Fruit fly (Drosophila melanogaster) whole organism, embryonic: ENCODE measurements around the gene bark.

Experiments
- ATbp ChIP-seq: fragments of 200-800 bp; sonication (Bioruptor generic); optimal IDR thresholded peaks from 2 replicates; lab custom pipeline; 2017; ENCODE audit warnings: missing biosample characterization, mild to moderate bottlenecking, missing genetic modification characterization, missing genetic modification reagents
- Ada2b ChIP-seq: fragments of 200-800 bp; sonication (Bioruptor generic); IDR thresholded peaks from 2 replicates; pipeline ENCODE4 v1.3.6; 2022; ENCODE audit warnings: missing biosample characterization, missing genetic modification characterization
- CG10979 ChIP-seq: fragments of 200-800 bp; sonication (Bioruptor generic); optimal IDR thresholded peaks from 2 replicates; lab custom pipeline; 2018; ENCODE audit warnings: missing biosample characterization, mild to moderate bottlenecking, missing genetic modification characterization, moderate library complexity
- CG11695 ChIP-seq: fragments of 200-800 bp; sonication (Bioruptor generic); IDR thresholded peaks from 3 replicates; pipeline ENCODE4 v1.3.6; 2022; ENCODE audit warnings: missing biosample characterization, missing genetic modification characterization
- CG12391 ChIP-seq: fragments of 200-800 bp; sonication (Bioruptor generic); optimal IDR thresholded peaks from 3 replicates; lab custom pipeline; 2018; ENCODE audit warnings: missing biosample characterization, mild to moderate bottlenecking, missing genetic modification characterization, moderate library complexity
- CG14441 ChIP-seq: fragments of 200-800 bp; sonication (Bioruptor generic); IDR thresholded peaks from 2 replicates; pipeline ENCODE4 v1.3.6; 2022; ENCODE audit warnings: missing biosample characterization, missing genetic modification characterization
- CG14710 ChIP-seq: fragments of 200-800 bp; sonication (Bioruptor generic); optimal IDR thresholded peaks from 3 replicates; lab custom pipeline; 2019; ENCODE audit warnings: missing biosample characterization, mild to moderate bottlenecking, missing genetic modification characterization, moderate library complexity
- CG1792 ChIP-seq: fragments of 200-800 bp; sonication (Bioruptor generic); optimal IDR thresholded peaks from 2 replicates; lab custom pipeline; 2016; ENCODE audit warnings: missing biosample characterization, missing genetic modification characterization
- CG33557 ChIP-seq: fragments of 200-800 bp; sonication (Bioruptor generic); optimal IDR thresholded peaks from 2 replicates; lab custom pipeline; 2019; ENCODE audit warnings: missing biosample characterization, mild to moderate bottlenecking, missing genetic modification characterization, moderate library complexity
- CG34376 ChIP-seq: fragments of 200-800 bp; sonication (Bioruptor generic); optimal IDR thresholded peaks from 2 replicates; lab custom pipeline; 2018; ENCODE audit warnings: missing biosample characterization, mild to moderate bottlenecking, missing genetic modification characterization
- CG3726 ChIP-seq: fragments of 200-800 bp; sonication (Bioruptor generic); IDR thresholded peaks from 3 replicates; pipeline ENCODE4, ENCODE4 v1.3.6; 2022; ENCODE audit warnings: missing biosample characterization, missing genetic modification characterization
- CG4404 ChIP-seq: fragments of 200-800 bp; sonication (Bioruptor generic); IDR thresholded peaks from 2 replicates; pipeline ENCODE4 v1.3.6; 2022; ENCODE audit warnings: missing biosample characterization, missing genetic modification characterization
- CG4424 ChIP-seq: fragments of 200-800 bp; sonication (Bioruptor generic); optimal IDR thresholded peaks from 3 replicates; lab custom pipeline; 2016; ENCODE audit warnings: missing biosample characterization, missing genetic modification characterization
- CG4707 ChIP-seq: fragments of 200-800 bp; sonication (Bioruptor generic); optimal IDR thresholded peaks from 2 replicates; lab custom pipeline; 2018; ENCODE audit warnings: missing biosample characterization, mild to moderate bottlenecking, missing genetic modification characterization, moderate library complexity
- CG4854 ChIP-seq: fragments of 200-800 bp; sonication (Bioruptor generic); optimal IDR thresholded peaks from 2 replicates; lab custom pipeline; 2016; ENCODE audit warnings: missing biosample characterization, missing genetic modification characterization, inconsistent platforms
- CG5180 ChIP-seq: fragments of 200-800 bp; sonication (Bioruptor generic); optimal IDR thresholded peaks from 3 replicates; lab custom pipeline; 2017; ENCODE audit warnings: missing biosample characterization, missing genetic modification characterization, mild to moderate bottlenecking, moderate library complexity, missing genetic modification reagents
- CG7987 ChIP-seq: fragments of 200-800 bp; sonication (Bioruptor generic); optimal IDR thresholded peaks from 2 replicates; lab custom pipeline; 2018; ENCODE audit warnings: missing biosample characterization, mild to moderate bottlenecking, missing genetic modification characterization, moderate library complexity
- CrebB ChIP-seq: fragments of 200-800 bp; sonication (Bioruptor generic); optimal IDR thresholded peaks from 3 replicates; lab custom pipeline; 2018; ENCODE audit warnings: missing biosample characterization, mild to moderate bottlenecking, missing genetic modification characterization
- Ets65A ChIP-seq: fragments of 200-800 bp; sonication (Bioruptor generic); peaks from one replicate; lab custom pipeline; 2016; ENCODE audit warnings: missing biosample characterization, missing genetic modification characterization
- GATAe ChIP-seq: fragments of 200-800 bp; sonication (Bioruptor generic); conservative IDR thresholded peaks from 2 replicates; pipeline ENCODE4 v1.3.6; 2022; ENCODE audit warnings: missing biosample characterization, missing genetic modification characterization
- HLH4C ChIP-seq: fragments of 200-800 bp; sonication (Bioruptor generic); IDR thresholded peaks from 3 replicates; pipeline ENCODE4 v1.3.6; 2022; ENCODE audit warnings: missing biosample characterization, missing genetic modification characterization; ENCODE audit not compliant: partially characterized antibody
- Max ChIP-seq: fragments of 200-800 bp; sonication (Bioruptor generic); optimal IDR thresholded peaks from 2 replicates; lab custom pipeline; 2016; ENCODE audit warnings: missing biosample characterization, mild to moderate bottlenecking, missing genetic modification characterization
- Meics ChIP-seq: fragments of 200-800 bp; sonication (Bioruptor generic); optimal IDR thresholded peaks from 2 replicates; lab custom pipeline; 2017; ENCODE audit warnings: missing biosample characterization, mild to moderate bottlenecking, missing genetic modification characterization
- NfI ChIP-seq: fragments of 200-800 bp; sonication (Bioruptor generic); optimal IDR thresholded peaks from 3 replicates; lab custom pipeline; 2018; ENCODE audit warnings: missing biosample characterization, mild to moderate bottlenecking, missing genetic modification characterization, moderate library complexity
- Opbp ChIP-seq: fragments of 200-800 bp; sonication (Bioruptor generic); IDR thresholded peaks from 3 replicates; pipeline ENCODE4 v1.3.6; 2022; ENCODE audit warnings: missing biosample characterization, missing genetic modification characterization; ENCODE audit not compliant: partially characterized antibody
- Ptx1 ChIP-seq: fragments of 200-800 bp; sonication (Bioruptor generic); IDR thresholded peaks from 2 replicates; pipeline ENCODE4 v1.3.6; 2022; ENCODE audit warnings: missing biosample characterization, missing genetic modification characterization
- Side ChIP-seq: fragments of 200-800 bp; sonication (Bioruptor generic); optimal IDR thresholded peaks from 2 replicates; lab custom pipeline; 2016; ENCODE audit warnings: missing biosample characterization, missing genetic modification characterization
- Tbp ChIP-seq: fragments of >200 bp; optimal IDR thresholded peaks from 2 replicates; lab custom pipeline; 2018; ENCODE audit warnings: missing biosample characterization, missing genetic modification characterization
- amos ChIP-seq: fragments of 200-800 bp; sonication (Bioruptor generic); IDR thresholded peaks from 2 replicates; pipeline ENCODE4 v1.3.6; 2022; ENCODE audit warnings: missing biosample characterization, missing genetic modification characterization; ENCODE audit not compliant: partially characterized antibody
- croc ChIP-seq: fragments of 200-800 bp; sonication (Bioruptor generic); conservative IDR thresholded peaks from 3 replicates; pipeline ENCODE4 v1.3.6; 2022; ENCODE audit warnings: missing biosample characterization, missing genetic modification characterization
- exex ChIP-seq: fragments of 200-800 bp; sonication (Bioruptor generic); optimal IDR thresholded peaks from 4 replicates; lab custom pipeline; 2018; ENCODE audit warnings: missing biosample characterization, mild to moderate bottlenecking, missing genetic modification characterization, moderate library complexity
- fu2 ChIP-seq: fragments of 200-800 bp; sonication (Bioruptor generic); optimal IDR thresholded peaks from 2 replicates; lab custom pipeline; 2016; ENCODE audit warnings: missing biosample characterization, missing genetic modification characterization
- grn ChIP-seq: fragments of 200-800 bp; sonication (Bioruptor generic); optimal IDR thresholded peaks from 3 replicates; lab custom pipeline; 2017; ENCODE audit warnings: missing biosample characterization, missing genetic modification characterization
- gro ChIP-seq: fragments of 200-800 bp; sonication (Bioruptor generic); optimal IDR thresholded peaks from 2 replicates; lab custom pipeline; 2016; ENCODE audit warnings: missing biosample characterization, missing genetic modification characterization
- hkb ChIP-seq, 2 experiments: fragments of 200-800 bp in 1 of 2; fragments of >200 bp in 1 of 2; sonication (Bioruptor generic) in 1 of 2; IDR thresholded peaks in 1 of 2; optimal IDR thresholded peaks in 1 of 2; 2 replicates each; pipeline versions ENCODE4 v1.3.6 to Lab custom; 2017 to 2022; ENCODE audit warnings: missing biosample characterization in 1 of 2, missing genetic modification characterization in 1 of 2
- kah ChIP-seq: fragments of 200-800 bp; sonication (Bioruptor generic); optimal IDR thresholded peaks from 2 replicates; lab custom pipeline; 2018; ENCODE audit warnings: missing biosample characterization, mild to moderate bottlenecking, missing genetic modification characterization
- kay ChIP-seq: fragments of 200-800 bp; sonication (Bioruptor generic); optimal IDR thresholded peaks from 2 replicates; lab custom pipeline; 2016; ENCODE audit warnings: missing biosample characterization, missing genetic modification characterization
- lov ChIP-seq, 2 experiments: fragments of 200-800 bp in 1 of 2; fragments of >200 bp in 1 of 2; sonication (Bioruptor generic) in 1 of 2; IDR thresholded peaks in 1 of 2; optimal IDR thresholded peaks in 1 of 2; 2 replicates in 1 of 2; 3 replicates in 1 of 2; pipeline versions ENCODE4 v1.3.6 to Lab custom; 2017 to 2022; ENCODE audit warnings: missing biosample characterization in 1 of 2, missing genetic modification characterization in 1 of 2
- mirr ChIP-seq: fragments of 200-800 bp; sonication (Bioruptor generic); optimal IDR thresholded peaks from 3 replicates; lab custom pipeline; 2018; ENCODE audit warnings: missing biosample characterization, mild to moderate bottlenecking, missing genetic modification characterization
- phol ChIP-seq: fragments of 200-800 bp; sonication (Bioruptor generic); optimal IDR thresholded peaks from 3 replicates; lab custom pipeline; 2018; ENCODE audit warnings: missing biosample characterization, mild to moderate bottlenecking, missing genetic modification characterization, moderate library complexity
- sc ChIP-seq, 3 experiments: fragments of >200 bp in 2 of 3; fragments of 200-800 bp in 1 of 3; sonication (Bioruptor generic) in 1 of 3; optimal IDR thresholded peaks; 2 replicates in 2 of 3; 3 replicates in 1 of 3; lab custom pipeline; 2017; ENCODE audit warnings: mild to moderate bottlenecking in 1 of 3, missing biosample characterization in 1 of 3, missing genetic modification characterization in 1 of 3, missing genetic modification reagents in 1 of 3
- sd ChIP-seq: fragments of 200-800 bp; sonication (Bioruptor generic); optimal IDR thresholded peaks from 3 replicates; lab custom pipeline; 2018; ENCODE audit warnings: missing biosample characterization, mild to moderate bottlenecking, missing genetic modification characterization, moderate library complexity
- slbo ChIP-seq: fragments of 200-800 bp; sonication (Bioruptor generic); IDR thresholded peaks from 2 replicates; pipeline ENCODE4 v1.3.6; 2022; ENCODE audit warnings: missing biosample characterization, missing genetic modification characterization
- sqz ChIP-seq: fragments of 200-800 bp; sonication (Bioruptor generic); optimal IDR thresholded peaks from 3 replicates; lab custom pipeline; 2018; ENCODE audit warnings: missing biosample characterization, mild to moderate bottlenecking, missing genetic modification characterization
- tap ChIP-seq: fragments of 200-800 bp; optimal IDR thresholded peaks from 3 replicates; lab custom pipeline; 2019; ENCODE audit warnings: missing biosample characterization, mild to moderate bottlenecking, missing genetic modification characterization, moderate library complexity
- toy ChIP-seq: fragments of 200-800 bp; sonication (Bioruptor generic); IDR thresholded peaks from 2 replicates; pipeline ENCODE4 v1.3.6; 2022; ENCODE audit warnings: missing biosample characterization, missing genetic modification characterization

bark gene

DNA sequence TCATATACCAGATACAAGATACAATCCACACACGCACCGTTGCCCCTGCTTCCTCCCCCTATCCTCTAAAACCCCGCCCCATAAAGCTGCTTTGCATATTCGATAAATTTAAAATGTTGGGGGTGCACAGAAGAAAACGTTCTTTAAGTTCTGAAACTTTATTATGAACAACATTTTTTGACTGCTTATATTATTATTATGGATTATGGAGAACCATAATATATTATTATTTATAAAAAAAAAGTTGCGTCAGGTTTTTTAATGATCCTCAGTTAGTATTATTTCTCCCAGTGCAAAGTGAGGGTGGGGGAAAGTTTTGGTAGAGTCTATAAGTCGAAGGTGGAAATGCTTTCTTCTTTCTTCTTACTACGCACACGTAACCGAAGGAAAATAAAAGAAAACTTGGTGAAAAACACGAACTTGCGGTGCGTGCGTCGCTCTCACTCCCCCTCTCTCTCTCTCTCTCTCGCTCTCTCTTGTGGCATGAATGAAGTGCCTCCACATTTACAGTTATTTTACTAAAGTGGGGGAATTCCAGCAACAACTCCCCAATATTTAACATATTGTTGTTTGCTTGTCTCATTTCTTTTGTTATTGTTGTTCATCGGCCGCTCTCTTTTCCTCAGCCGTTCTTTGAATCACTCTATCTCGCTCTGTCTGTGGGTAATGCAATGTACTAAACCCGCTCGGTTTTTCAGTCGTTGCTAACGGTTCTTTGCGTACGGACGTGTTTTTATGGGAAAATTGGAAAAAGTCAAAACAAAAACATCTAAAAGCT lies 2.5 kb downstream of the bark start (continued):
- TF ChIP-seq CG33557 (GFP tag; lab: Kevin White, UChicago) (peak; percentile 92), CG12391 (tag; lab: Kevin White, UChicago) (peak; percentile 95)
- TF ChIP-seq, all 482 proteins: peak for 274

DNA sequence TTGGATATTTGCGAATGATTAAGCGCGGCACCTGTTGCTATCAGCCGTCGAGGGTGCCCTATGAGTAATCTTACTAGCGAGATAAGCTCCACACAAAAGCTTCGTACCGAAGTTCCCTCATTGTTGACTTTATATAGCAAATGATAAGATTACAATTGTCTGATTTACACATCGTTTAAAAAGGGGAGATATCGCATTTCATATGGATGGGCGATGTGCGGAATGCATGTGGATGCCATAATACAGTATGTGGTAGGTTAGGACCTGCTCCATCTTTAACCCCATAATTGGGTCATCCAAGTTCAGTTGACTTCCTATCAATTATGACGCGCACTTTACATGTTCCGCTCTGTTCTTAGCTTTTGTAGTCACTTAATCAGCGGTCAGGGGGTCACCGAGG lies 4.7 kb downstream of the bark start:
- TF ChIP-seq CG4707 (GFP tag; lab: Kevin White, UChicago) (peak; percentile 20), slbo (GFP tag; lab: Robert Waterston, UW) (no peak), CrebB (tag; lab: Kevin White, UChicago) (peak; percentile 3), grn (GFP tag; lab: Kevin White, UChicago) (peak; percentile 63), phol (tag; lab: Kevin White, UChicago) (no peak), CG14441 (peak; percentile 62), CG10979 (tag; lab: Kevin White, UChicago) (no peak), Side (GFP tag; lab: Kevin White, UChicago) (no peak), CG7987 (GFP tag; lab: Kevin White, UChicago) (peak; percentile 8), CG34376 (peak; percentile 73), CG4404 (GFP tag; lab: Robert Waterston, UW) (no peak), exex (tag; lab: Kevin White, UChicago) (peak; percentile 88), sd (tag; lab: Kevin White, UChicago) (no peak), CG11695 (GFP tag; lab: Robert Waterston, UW) (peak; percentile 38; the same call in 1 of the 3 replicates), sqz (no peak), Meics (GFP tag; lab: Kevin White, UChicago) (peak; percentile 88), CG4854 (GFP tag; lab: Kevin White, UChicago) (no peak), CG4424 (GFP tag; lab: Kevin White, UChicago) (no peak), Ets65A (GFP tag; lab: Kevin White, UChicago) (peak; percentile 51), CG3726 (GFP tag; lab: Robert Waterston, UW) (no peak), CG14710 (no peak), kah (GFP tag; lab: Kevin White, UChicago) (peak; percentile 40), NfI (GFP tag; lab: Kevin White, UChicago) (no peak), CG1792 (no peak), Ada2b (GFP tag; lab: Robert Waterston, UW) (no peak), fu2 (GFP tag; lab: Kevin White, UChicago) (no peak), Max (no peak), toy (GFP tag; lab: Robert Waterston, UW) (no peak), gro (GFP tag; lab: Kevin White, UChicago) (no peak), lov (optimal IDR thresholded peaks at IDR 0.05; lab: Kevin White, UChicago) (no peak), lov (GFP tag; IDR thresholded peaks at IDR 0.05; lab: Robert Waterston, UW) (no peak), tap (no peak), GATAe (GFP tag; lab: Robert Waterston, UW) (peak; percentile 91), kay (GFP tag; lab: Kevin White, UChicago) (no peak), Ptx1 (GFP tag; lab: Robert Waterston, UW) (no peak), ATbp (GFP tag; lab: Kevin White, UChicago) (peak; percentile 20), hkb (optimal IDR thresholded peaks at IDR 0.05; lab: Kevin White, UChicago) (no peak), hkb (GFP tag; IDR thresholded peaks at IDR 0.05; lab: Robert Waterston, UW) (0 out of 2 replicates have a peak, but pooled peaks have one; percentile 37), HLH4C (GFP tag; lab: Robert Waterston, UW) (no peak), mirr (GFP tag; lab: Kevin White, UChicago) (peak; percentile 94), CG5180 (GFP tag; lab: Kevin White, UChicago) (peak; percentile 7), croc (GFP tag; lab: Robert Waterston, UW) (no peak), Opbp (GFP tag; lab: Robert Waterston, UW) (no peak), Tbp (GFP tag; lab: Kevin White, UChicago) (no peak), sc (optimal IDR thresholded peaks at IDR 0.05; lab: Kevin White, UChicago) (no peak), sc (GFP tag; optimal IDR thresholded peaks at IDR 0.05; lab: Kevin White, UChicago) (no peak), amos (GFP tag; lab: Robert Waterston, UW) (no peak)
